Worm (Caenorhabditis elegans) whole organism, L3 larva: ENCODE measurements around the gene Y46G5A.14.

Experiments used
- egl-5 ChIP-seq: fragments of 150-350 bp; optimal IDR thresholded peaks from 2 replicates; lab custom pipeline; 2017; ENCODE audit warnings: missing biosample characterization, missing genetic modification reagents, missing genetic modification characterization, inconsistent platforms
- nhr-237 ChIP-seq: fragments of 150-350 bp; optimal IDR thresholded peaks from 2 replicates; lab custom pipeline; 2014; ENCODE audit warnings: missing biosample characterization, missing genetic modification characterization
- nhr-77 ChIP-seq: fragments of 150-350 bp; optimal IDR thresholded peaks from 2 replicates; lab custom pipeline; 2014; ENCODE audit warnings: missing biosample characterization, missing genetic modification characterization
- sea-2 ChIP-seq: fragments of 150-350 bp; sonication (generic microtip); optimal IDR thresholded peaks from 4 replicates; lab custom pipeline; 2014; ENCODE audit warnings: missing biosample characterization, missing genetic modification reagents, missing genetic modification characterization
- skn-1 ChIP-seq: fragments of 150-350 bp; optimal IDR thresholded peaks from 2 replicates; lab custom pipeline; 2014; ENCODE audit warnings: missing biosample characterization, missing genetic modification characterization
- tbx-2 ChIP-seq: sonication (generic microtip); optimal IDR thresholded peaks from 2 replicates; lab custom pipeline; 2016; ENCODE audit warnings: mild to moderate bottlenecking, missing genetic modification characterization, missing compliant biosample characterization
- unc-62 ChIP-seq: fragments of 150-350 bp; sonication (generic microtip); optimal IDR thresholded peaks from 4 replicates; lab custom pipeline; 2014; ENCODE audit warnings: missing biosample characterization, missing genetic modification reagents, missing genetic modification characterization
- zag-1 ChIP-seq: fragments of 150-350 bp; optimal IDR thresholded peaks from 2 replicates; lab custom pipeline; 2014; ENCODE audit warnings: missing biosample characterization, missing genetic modification characterization

ce11 chrII:12787831-12788248, 13.3 kb downstream of the Y46G5A.14 start, which contains the start of gene alkb-7:
- TF ChIP-seq nhr-77 = no peak
- TF ChIP-seq sea-2 (GFP tag; lab: Kevin White, UChicago) = no peak
- no peak for TF ChIP-seq zag-1 (tag; lab: Kevin White, UChicago)
- no peak for TF ChIP-seq tbx-2 (tag; lab: Kevin White, UChicago)
- no peak for TF ChIP-seq unc-62
- TF ChIP-seq skn-1 (tag; lab: Kevin White, UChicago) = no peak
- no peak for TF ChIP-seq nhr-237 (tag; lab: Kevin White, UChicago)
- TF ChIP-seq egl-5 (tag; lab: Kevin White, UChicago) = no peak
